Worm (Caenorhabditis elegans) whole organism, young adult: Measurements from ENCODE around the gene fbxb-48.
A peak's percentile ranks its signal among the peaks of the same experiment; 100 is the strongest.

Experiments
- B0019.2 ChIP-seq: fragments of 200-800 bp; sonication (Bioruptor generic); conservative IDR thresholded peaks from 2 replicates; pipeline ENCODE4 v1.3.6; 2022; ENCODE audit warnings: missing genetic modification reagents, missing genetic modification characterization, missing compliant biosample characterization
- C17E4.6 ChIP-seq: fragments of 200-800 bp; sonication (Bioruptor generic); IDR thresholded peaks from 2 replicates; pipeline ENCODE4 v1.3.6; 2022; ENCODE audit warnings: missing genetic modification reagents, missing genetic modification characterization, missing compliant biosample characterization
- F22D6.2 ChIP-seq: sonication (generic microtip); optimal IDR thresholded peaks from 2 replicates; lab custom pipeline; 2016; ENCODE audit warnings: mild to moderate bottlenecking, missing genetic modification characterization, missing compliant biosample characterization
- F37B4.10 ChIP-seq: fragments of 200-800 bp; sonication (Bioruptor generic); IDR thresholded peaks from 2 replicates; pipeline ENCODE4 v1.3.6; 2022; ENCODE audit warnings: missing genetic modification characterization, missing compliant biosample characterization
- Y56A3A.18 ChIP-seq: fragments of 200-800 bp; sonication (Bioruptor generic); IDR thresholded peaks from 2 replicates; pipeline ENCODE4 v1.3.6; 2022; ENCODE audit warnings: missing genetic modification reagents, missing genetic modification characterization, missing compliant biosample characterization
- Y95B8A.8 ChIP-seq: fragments of 200-800 bp; sonication (Bioruptor generic); IDR thresholded peaks from 2 replicates; pipeline ENCODE4 v1.3.6; 2022; ENCODE audit warnings: missing genetic modification reagents, missing genetic modification characterization, missing compliant biosample characterization
- ZK185.1 ChIP-seq: sonication (generic microtip); optimal IDR thresholded peaks from 2 replicates; lab custom pipeline; 2016; ENCODE audit warnings: mild to moderate bottlenecking, missing genetic modification characterization, missing compliant biosample characterization; ENCODE audit not compliant: poor library complexity, severe bottlenecking
- ama-1 ChIP-seq, 3 experiments: fragments of 150-350 bp in 1 of 3; sonication (generic microtip) in 2 of 3; optimal IDR thresholded peaks; 2 replicates each; lab custom pipeline; 2014 to 2018; ENCODE audit warnings: missing biosample characterization in 2 of 3, missing genetic modification characterization in 2 of 3, missing genetic modification reagents in 2 of 3
- aptf-3 ChIP-seq: fragments of 200-800 bp; sonication (Bioruptor generic); IDR thresholded peaks from 2 replicates; pipeline ENCODE4 v1.3.6; 2022; ENCODE audit warnings: missing genetic modification characterization, missing compliant biosample characterization
- attf-6 ChIP-seq: fragments of 200-800 bp; sonication (Bioruptor generic); IDR thresholded peaks from 2 replicates; pipeline ENCODE4 v1.3.6; 2022; ENCODE audit warnings: missing genetic modification reagents, missing genetic modification characterization, missing compliant biosample characterization
- dox-1 ChIP-seq: fragments of 200-800 bp; sonication (Bioruptor generic); IDR thresholded peaks from 2 replicates; pipeline ENCODE4 v1.3.6; 2022; ENCODE audit warnings: missing genetic modification reagents, missing genetic modification characterization, missing compliant biosample characterization
- egl-44 ChIP-seq: fragments of 200-800 bp; sonication (Bioruptor generic); IDR thresholded peaks from 2 replicates; pipeline ENCODE4 v1.3.6; 2022; ENCODE audit warnings: missing genetic modification reagents, missing genetic modification characterization, missing compliant biosample characterization
- hlh-26 ChIP-seq: fragments of 200-800 bp; sonication (Bioruptor generic); conservative IDR thresholded peaks from 2 replicates; pipeline ENCODE4 v1.3.6; 2022; ENCODE audit warnings: missing genetic modification reagents, missing genetic modification characterization, missing compliant biosample characterization
- hmg-1.2 ChIP-seq: fragments of 200-800 bp; sonication (Bioruptor generic); IDR thresholded peaks from 2 replicates; pipeline ENCODE4 v1.3.6; 2022; ENCODE audit warnings: missing genetic modification reagents, missing genetic modification characterization, missing compliant biosample characterization
- hsf-1 ChIP-seq: fragments of 200-800 bp; sonication (Bioruptor generic); IDR thresholded peaks from 2 replicates; pipeline ENCODE4 v1.3.6; 2022; ENCODE audit warnings: missing genetic modification reagents, missing genetic modification characterization, missing compliant biosample characterization
- let-607 ChIP-seq, 2 experiments: fragments of 200-800 bp in 1 of 2; sonication (Bioruptor generic) in 1 of 2; sonication (generic microtip) in 1 of 2; optimal IDR thresholded peaks; 2 replicates each; lab custom pipeline; 2016 to 2018; ENCODE audit warnings: mild to moderate bottlenecking in 2 of 2, missing compliant biosample characterization in 2 of 2, missing genetic modification characterization in 2 of 2, moderate library complexity in 2 of 2, missing genotype in 1 of 2
- lin-26 ChIP-seq: fragments of 200-800 bp; sonication (Bioruptor generic); IDR thresholded peaks from 2 replicates; pipeline ENCODE4 v1.3.6; 2022; ENCODE audit warnings: missing genetic modification reagents, missing genetic modification characterization, missing compliant biosample characterization
- lir-1 ChIP-seq: fragments of 200-800 bp; sonication (Bioruptor generic); conservative IDR thresholded peaks from 2 replicates; pipeline ENCODE4 v1.3.6; 2022; ENCODE audit warnings: missing genetic modification reagents, missing genetic modification characterization, missing compliant biosample characterization
- lsy-27 ChIP-seq: sonication (generic microtip); optimal IDR thresholded peaks from 2 replicates; lab custom pipeline; 2017; ENCODE audit warnings: missing genetic modification characterization, mild to moderate bottlenecking, missing compliant biosample characterization, antibody characterized with exemption, missing genotype, borderline replicate concordance; ENCODE audit not compliant: insufficient read depth
- nfya-2 ChIP-seq: fragments of 200-800 bp; sonication (Bioruptor generic); IDR thresholded peaks from 2 replicates; pipeline ENCODE4 v1.3.6; 2022; ENCODE audit warnings: missing genetic modification reagents, missing genetic modification characterization, missing compliant biosample characterization
- nhr-120 ChIP-seq: fragments of 200-800 bp; sonication (Bioruptor generic); IDR thresholded peaks from 2 replicates; pipeline ENCODE4 v1.3.6; 2022; ENCODE audit warnings: missing genetic modification characterization, missing compliant biosample characterization
- nhr-179 ChIP-seq: sonication (generic microtip); optimal IDR thresholded peaks from 2 replicates; lab custom pipeline; 2016; ENCODE audit warnings: mild to moderate bottlenecking, missing genetic modification characterization, missing compliant biosample characterization
- nhr-27 ChIP-seq: fragments of 200-800 bp; sonication (Bioruptor generic); optimal IDR thresholded peaks from 2 replicates; lab custom pipeline; 2018; ENCODE audit warnings: mild to moderate bottlenecking, missing genetic modification characterization, moderate library complexity, missing compliant biosample characterization
- nhr-80 ChIP-seq: sonication (generic microtip); optimal IDR thresholded peaks from 2 replicates; lab custom pipeline; 2016; ENCODE audit warnings: missing genetic modification characterization, missing compliant biosample characterization
- nhr-90 ChIP-seq: sonication (generic microtip); optimal IDR thresholded peaks from 2 replicates; lab custom pipeline; 2016; ENCODE audit warnings: missing genotype, mild to moderate bottlenecking, missing genetic modification characterization, missing compliant biosample characterization
- sdz-38 ChIP-seq: sonication (generic microtip); optimal IDR thresholded peaks from 2 replicates; lab custom pipeline; 2016; ENCODE audit warnings: missing genotype, missing genetic modification characterization, missing compliant biosample characterization
- snpc-1.3 ChIP-seq: sonication (generic microtip); optimal IDR thresholded peaks from 2 replicates; lab custom pipeline; 2017; ENCODE audit warnings: missing genetic modification characterization, mild to moderate bottlenecking, missing compliant biosample characterization, antibody characterized with exemption, moderate library complexity, missing genotype, missing genetic modification reagents; ENCODE audit not compliant: insufficient read depth
- tbx-9 ChIP-seq: sonication (generic microtip); optimal IDR thresholded peaks from 2 replicates; lab custom pipeline; 2016; ENCODE audit warnings: borderline replicate concordance, missing genetic modification characterization, inconsistent platforms, missing compliant biosample characterization
- tlf-1 ChIP-seq: fragments of 200-800 bp; sonication (Bioruptor generic); optimal IDR thresholded peaks from 2 replicates; lab custom pipeline; 2018; ENCODE audit warnings: mild to moderate bottlenecking, missing genetic modification characterization, missing compliant biosample characterization
- zfh-2 ChIP-seq: fragments of 200-800 bp; sonication (Bioruptor generic); conservative IDR thresholded peaks from 2 replicates; pipeline ENCODE4 v1.3.6; 2022; ENCODE audit warnings: missing genetic modification reagents, missing genetic modification characterization, missing compliant biosample characterization
- ztf-18 ChIP-seq: sonication (generic microtip); optimal IDR thresholded peaks from 2 replicates; lab custom pipeline; 2016; ENCODE audit warnings: missing genotype, mild to moderate bottlenecking, missing genetic modification characterization, missing compliant biosample characterization
- ztf-6 ChIP-seq: fragments of 200-800 bp; sonication (Bioruptor generic); IDR thresholded peaks from 2 replicates; pipeline ENCODE4 v1.3.6; 2022; ENCODE audit warnings: missing genetic modification reagents, missing genetic modification characterization, missing compliant biosample characterization

fbxb-48 gene

DNA sequence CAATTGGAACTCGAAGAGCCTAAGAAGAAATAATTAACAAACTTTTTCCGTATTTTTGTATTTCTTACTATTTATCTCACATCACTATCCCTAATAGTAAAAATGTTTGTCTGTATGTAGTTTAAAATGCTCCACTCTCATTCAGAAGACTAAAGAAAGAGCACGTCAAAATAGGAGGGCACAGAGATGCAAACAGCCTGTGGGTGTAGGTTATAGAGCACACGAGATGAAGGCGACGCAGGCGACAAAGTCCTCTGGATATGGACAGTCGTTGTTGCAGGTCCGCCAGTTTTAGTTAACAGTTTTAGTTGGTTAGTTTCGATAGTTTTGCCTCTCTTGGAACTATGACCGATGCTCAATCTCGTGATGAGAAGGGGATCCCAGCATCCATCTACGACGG is 12.9 kb upstream of the fbxb-48 start, which contains the start of gene ceh-82:
ceh-82 (plus strand) TSS at position 301 of the 400 bp plus-strand sequence.
- TF ChIP-seq hsf-1 (GFP tag; lab: Robert Waterston, UW) (no peak), attf-6 (GFP tag; lab: Robert Waterston, UW) (no peak), nhr-27 (no peak), F22D6.2 (tag; lab: Kevin White, UChicago) (no peak)

DNA sequence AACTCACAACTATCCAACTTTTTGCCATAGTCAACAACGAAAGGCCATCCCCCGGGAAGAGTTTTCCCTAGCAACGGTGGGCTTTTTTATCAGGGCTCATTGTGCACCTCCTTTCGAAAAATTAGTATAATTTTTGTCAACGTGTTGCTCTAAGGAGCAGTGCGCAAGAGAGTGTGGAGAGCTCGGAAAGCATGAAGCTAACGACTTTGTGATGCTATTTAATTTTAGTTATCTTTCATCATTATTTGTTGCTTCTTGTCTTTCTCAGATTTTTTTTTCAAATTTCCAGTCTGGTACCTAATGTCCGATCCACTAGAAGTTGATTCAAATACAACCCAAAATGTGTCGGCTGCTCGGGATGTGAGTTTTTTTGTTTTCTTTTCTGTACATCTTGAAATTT is 11.1 kb upstream of the fbxb-48 start, which contains the start of gene ceh-81:
ceh-81 (plus strand) TSS at position 301 of the 400 bp plus-strand sequence.
- TF ChIP-seq nhr-90 (tag; lab: Kevin White, UChicago) (no peak), nfya-2 (GFP tag; lab: Robert Waterston, UW) (no peak), Y95B8A.8 (GFP tag; lab: Robert Waterston, UW) (no peak), tbx-9 (tag; lab: Kevin White, UChicago) (no peak), hsf-1 (GFP tag; lab: Robert Waterston, UW) (no peak), aptf-3 (GFP tag; lab: Robert Waterston, UW) (no peak), F37B4.10 (GFP tag; lab: Robert Waterston, UW) (no peak), tlf-1 (no peak)
- TF ChIP-seq, all 124 proteins: peak for 0

DNA sequence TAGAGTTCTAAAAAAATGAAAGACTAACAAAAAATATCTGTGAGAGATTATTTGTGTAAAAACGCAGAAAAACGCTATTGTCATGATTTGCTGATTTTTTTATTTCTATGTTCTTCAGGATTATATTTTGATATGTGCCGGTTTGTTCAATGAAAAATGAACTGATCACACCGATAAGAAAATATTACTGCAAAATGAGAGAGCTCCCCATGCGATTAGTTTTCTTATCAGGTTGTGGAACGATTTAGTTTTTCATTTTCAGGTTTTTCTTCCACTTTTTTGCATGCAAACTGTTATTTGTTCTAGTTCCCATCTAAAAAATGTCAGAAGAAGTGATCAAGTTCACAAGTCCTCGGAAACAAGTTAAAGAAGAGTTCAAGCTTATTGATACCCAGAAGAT is 9.2 kb upstream of the fbxb-48 start, which contains the start of gene btb-9:
btb-9 (plus strand) TSS at position 254 of the 400 bp plus-strand sequence.
- peak; percentile 30; the same call in 1 of the 2 replicates for TF ChIP-seq hmg-1.2 (GFP tag; lab: Robert Waterston, UW)
- TF ChIP-seq nhr-120 (GFP tag; lab: Robert Waterston, UW) = no peak
- no peak for TF ChIP-seq hlh-26 (GFP tag; lab: Robert Waterston, UW)
- TF ChIP-seq lir-1 = no peak
- TF ChIP-seq Y56A3A.18 (GFP tag; lab: Robert Waterston, UW) = no peak
- no peak for TF ChIP-seq egl-44 (GFP tag; lab: Robert Waterston, UW)
- TF ChIP-seq dox-1 (GFP tag; lab: Robert Waterston, UW) = peak; percentile 37; the same call in 1 of the 2 replicates
- no peak for TF ChIP-seq ama-1 (optimal IDR thresholded peaks at IDR 0.05; lab: Kevin White, UChicago)
- TF ChIP-seq ama-1 (GFP tag; optimal IDR thresholded peaks at IDR 0.05; lab: Kevin White, UChicago) = no peak
- no peak for TF ChIP-seq sdz-38 (tag; lab: Kevin White, UChicago)
- TF ChIP-seq let-607 (tag; optimal IDR thresholded peaks at IDR 0.05; lab: Kevin White, UChicago) = no peak
- no peak for TF ChIP-seq nhr-179 (tag; lab: Kevin White, UChicago)
- no peak for TF ChIP-seq B0019.2 (GFP tag; lab: Robert Waterston, UW)
- peak; percentile 83 for TF ChIP-seq nhr-80 (tag; lab: Kevin White, UChicago)
- no peak for TF ChIP-seq zfh-2 (GFP tag; lab: Robert Waterston, UW)
- TF ChIP-seq, all 124 proteins: peak for 3

DNA sequence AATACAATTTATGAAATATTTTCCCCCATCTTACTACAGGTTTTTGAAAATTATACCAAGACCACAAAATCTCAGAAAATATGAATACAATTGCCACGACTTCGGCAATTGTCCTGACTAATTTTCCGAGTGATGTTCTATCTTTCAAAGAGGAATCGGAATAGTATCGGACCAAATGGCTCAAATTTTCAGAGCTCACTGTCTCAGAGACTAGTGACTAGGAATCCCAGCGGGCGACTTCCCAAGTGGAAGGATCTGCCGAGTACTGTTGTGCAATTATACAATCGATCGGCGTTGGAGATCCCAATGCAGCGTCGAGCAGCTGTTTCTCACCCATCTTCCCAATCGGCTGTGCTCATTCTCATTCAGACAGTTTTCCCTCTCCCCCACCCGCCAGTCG is 6.7 kb upstream of the fbxb-48 start, which contains the start of gene F45C12.17:
F45C12.17 (plus strand) TSS at position 377 of the 400 bp plus-strand sequence.
- no peak for TF ChIP-seq ztf-6 (GFP tag; lab: Robert Waterston, UW)
- TF ChIP-seq hsf-1 (GFP tag; lab: Robert Waterston, UW) = no peak
- TF ChIP-seq lin-26 (GFP tag; lab: Robert Waterston, UW) = no peak
- TF ChIP-seq C17E4.6 (GFP tag; lab: Robert Waterston, UW) = no peak
- no peak for TF ChIP-seq ztf-18

DNA sequence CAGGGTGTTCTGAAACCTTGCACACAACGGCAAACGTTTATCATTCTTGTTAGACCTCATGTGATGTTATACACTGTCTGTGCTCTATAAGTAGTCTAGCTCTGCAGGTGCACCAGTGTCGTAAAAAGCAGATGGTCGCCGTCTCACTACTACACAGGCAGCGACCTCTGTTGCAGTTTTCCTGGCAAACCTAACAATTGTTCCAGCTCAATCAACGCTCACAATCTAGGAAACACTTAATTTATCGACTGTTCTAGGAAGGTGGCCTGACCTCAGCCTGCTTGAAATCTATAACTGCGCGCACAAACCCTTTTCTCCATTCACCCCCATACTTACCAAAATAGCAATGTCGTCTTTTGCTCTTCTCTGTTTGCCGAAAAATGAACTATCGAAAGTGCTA is 5.3 kb upstream of the fbxb-48 start, which contains the start of gene fbxb-11:
fbxb-11 (plus strand) TSS at position 301 of the 400 bp plus-strand sequence.
- TF ChIP-seq ZK185.1 = no peak
- no peak for TF ChIP-seq egl-44 (GFP tag; lab: Robert Waterston, UW)
- no peak for TF ChIP-seq lsy-27
- TF ChIP-seq snpc-1.3 (tag; lab: Kevin White, UChicago) = no peak
- TF ChIP-seq hlh-26 (GFP tag; lab: Robert Waterston, UW) = no peak
